Worm (Caenorhabditis elegans) whole organism, L4 larva: Measurements from ENCODE around the gene phy-4.

Source experiments
- Y105C5A.15 ChIP-seq: fragments of 200-800 bp; sonication (Bioruptor generic); IDR thresholded peaks from 2 replicates; pipeline ENCODE4 v1.3.6; 2022; ENCODE audit warnings: missing genetic modification characterization, missing compliant biosample characterization
- dpl-1 ChIP-seq: fragments of 150-350 bp; optimal IDR thresholded peaks from 2 replicates; lab custom pipeline; 2014; ENCODE audit warnings: missing biosample characterization, missing genetic modification reagents, missing genetic modification characterization
- mxl-3 ChIP-seq: fragments of 200-800 bp; sonication (Bioruptor generic); optimal IDR thresholded peaks from 2 replicates; lab custom pipeline; 2018; ENCODE audit warnings: mild to moderate bottlenecking, missing genetic modification characterization, missing compliant biosample characterization
- nhr-237 ChIP-seq: sonication (generic microtip); optimal IDR thresholded peaks from 2 replicates; lab custom pipeline; 2017; ENCODE audit warnings: missing biosample characterization, missing genetic modification characterization
- nhr-25 ChIP-seq: sonication (generic microtip); optimal IDR thresholded peaks from 2 replicates; lab custom pipeline; 2017; ENCODE audit warnings: missing genetic modification characterization, mild to moderate bottlenecking, missing compliant biosample characterization, antibody characterized with exemption, moderate library complexity, borderline replicate concordance; ENCODE audit not compliant: insufficient read depth

ce11 chrV:19512260-19512947 lies 1.0 kb downstream of the phy-4 start, which contains the start of gene Y43F8B.19:
- TF ChIP-seq mxl-3 (GFP tag; lab: Kevin White, UChicago) (no peak), nhr-237 (no peak), Y105C5A.15 (GFP tag; lab: Robert Waterston, UW) (no peak), nhr-25 (tag; lab: Kevin White, UChicago) (no peak), dpl-1 (GFP tag; lab: Kevin White, UChicago) (no peak)
